Fruit fly (Drosophila melanogaster): ENCODE data around the gene CG13876.

dm6 chr3L:180262-180543 lies 25.7 kb upstream of the CG13876 start:
- TF ChIP-seq CG10348 (GFP tag; IDR thresholded peaks at IDR 0.05) = no peak
- TF ChIP-seq Snoo (tag; optimal IDR thresholded peaks at IDR 0.05) = no peak
- TF ChIP-seq CG32121 (GFP tag; IDR thresholded peaks at IDR 0.05) = no peak
- no peak for TF ChIP-seq Ets98B (GFP tag; IDR thresholded peaks at IDR 0.05)
- TF ChIP-seq gl (tag; optimal IDR thresholded peaks at IDR 0.05) = no peak
